Worm (Caenorhabditis elegans): ENCODE measurements around the gene slc-36.5.

Gene slc-36.5

ce11 chrII:6836762-6837566 is 39.9 kb downstream of the slc-36.5 start:
- TF ChIP-seq pha-4 (tag; optimal IDR thresholded peaks at IDR 0.05) (peak; percentile 61), blmp-1 (tag; optimal IDR thresholded peaks at IDR 0.05) (peak; percentile 9), lin-32 (GFP tag; optimal IDR thresholded peaks at IDR 0.05) (peak; percentile 2), mab-5 (tag; optimal IDR thresholded peaks at IDR 0.05) (no peak)

DNA sequence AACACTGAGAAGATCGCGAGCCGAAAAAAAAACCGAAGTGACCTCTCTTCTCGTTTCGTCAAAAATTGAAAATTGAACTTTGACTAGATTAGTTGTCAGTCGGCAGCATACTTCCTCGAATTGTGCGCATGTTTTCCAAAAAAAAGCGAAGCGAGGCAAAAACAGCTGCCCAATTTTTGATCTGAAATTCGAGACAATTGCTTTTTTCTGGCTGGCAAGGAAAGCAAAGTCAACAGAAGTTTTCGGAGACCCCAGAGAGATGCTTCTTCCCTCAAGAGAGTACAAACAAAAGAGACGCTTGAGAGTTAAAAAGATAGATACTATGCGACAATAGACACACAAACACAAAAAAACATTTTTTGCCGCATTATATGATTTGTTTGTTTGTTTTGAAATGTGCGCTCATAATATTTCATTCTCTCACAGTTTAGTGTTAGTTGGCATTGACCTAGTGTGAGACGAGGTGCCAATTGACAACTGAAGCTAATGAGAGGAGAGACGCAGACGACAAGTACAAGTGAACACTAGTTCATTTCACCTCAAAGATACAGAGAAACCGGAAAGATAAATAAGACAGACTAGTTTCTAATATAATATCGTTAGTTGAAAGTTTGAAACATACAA is 40.8 kb downstream of the slc-36.5 start:
- TF ChIP-seq mab-5 (tag; optimal IDR thresholded peaks at IDR 0.05): no peak
- TF ChIP-seq lin-32 (GFP tag; optimal IDR thresholded peaks at IDR 0.05): no peak
- TF ChIP-seq sptf-1 (tag; optimal IDR thresholded peaks at IDR 0.05): no peak
- peak; percentile 9 for TF ChIP-seq lsy-2 (tag; optimal IDR thresholded peaks at IDR 0.05)
- no peak for TF ChIP-seq sem-2 (GFP tag; optimal IDR thresholded peaks at IDR 0.05)
- no peak for TF ChIP-seq nhr-237 (tag; optimal IDR thresholded peaks at IDR 0.05)
- TF ChIP-seq mls-2 (tag; optimal IDR thresholded peaks at IDR 0.05): no peak
- no peak for TF ChIP-seq elt-1 (tag; optimal IDR thresholded peaks at IDR 0.05; ENCODE audit: borderline replicate concordance, insufficient read depth)
- peak; percentile 33 for TF ChIP-seq hlh-1 (tag; optimal IDR thresholded peaks at IDR 0.05)
- TF ChIP-seq cnd-1 (tag; optimal IDR thresholded peaks at IDR 0.05): no peak
- no peak for TF ChIP-seq nhr-2 (tag; optimal IDR thresholded peaks at IDR 0.05)
- TF ChIP-seq lin-13 (tag; optimal IDR thresholded peaks at IDR 0.05): no peak
- TF ChIP-seq M03D4.4 (tag; optimal IDR thresholded peaks at IDR 0.05): no peak
- TF ChIP-seq ceh-43 (GFP tag; optimal IDR thresholded peaks at IDR 0.05): no peak
- TF ChIP-seq zip-8 (tag; optimal IDR thresholded peaks at IDR 0.05): no peak
- no peak for TF ChIP-seq nhr-28 (tag; optimal IDR thresholded peaks at IDR 0.05)
- TF ChIP-seq unc-39 (tag; optimal IDR thresholded peaks at IDR 0.05): no peak
- TF ChIP-seq tbx-8 (GFP tag; optimal IDR thresholded peaks at IDR 0.05): no peak
- peak; percentile 27 for TF ChIP-seq pha-4 (tag; optimal IDR thresholded peaks at IDR 0.05)
- no peak for TF ChIP-seq ceh-39 (tag; optimal IDR thresholded peaks at IDR 0.05)
- no peak for TF ChIP-seq flh-1 (GFP tag; optimal IDR thresholded peaks at IDR 0.05)
- no peak for TF ChIP-seq mep-1 (tag; optimal IDR thresholded peaks at IDR 0.05)
- TF ChIP-seq ces-1 (GFP tag; optimal IDR thresholded peaks at IDR 0.05): peak; percentile 43
- TF ChIP-seq ceh-83 (GFP tag; optimal IDR thresholded peaks at IDR 0.05): no peak
- no peak for TF ChIP-seq elt-3 (tag; optimal IDR thresholded peaks at IDR 0.05)
- no peak for TF ChIP-seq unc-120 (tag; optimal IDR thresholded peaks at IDR 0.05; ENCODE audit: poor library complexity, severe bottlenecking)
- TF ChIP-seq nhr-12 (tag; optimal IDR thresholded peaks at IDR 0.05): no peak
- no peak for TF ChIP-seq ztf-11 (tag; optimal IDR thresholded peaks at IDR 0.05)
- TF ChIP-seq ham-2 (GFP tag; optimal IDR thresholded peaks at IDR 0.05): no peak
- peak; percentile 55 for TF ChIP-seq unc-62 (GFP tag; optimal IDR thresholded peaks at IDR 0.05)
- TF ChIP-seq blmp-1 (tag; optimal IDR thresholded peaks at IDR 0.05): no peak
- no peak for TF ChIP-seq snpc-4 (tag; optimal IDR thresholded peaks at IDR 0.05)
- no peak for TF ChIP-seq drap-1 (GFP tag; optimal IDR thresholded peaks at IDR 0.05)
- no peak for TF ChIP-seq nhr-76 (tag; optimal IDR thresholded peaks at IDR 0.05)

ce11 chrII:6835500-6835899 is 41.4 kb downstream of the slc-36.5 start:
- no peak for TF ChIP-seq sptf-1 (tag; optimal IDR thresholded peaks at IDR 0.05)
- TF ChIP-seq ceh-39 (tag; optimal IDR thresholded peaks at IDR 0.05): peak; percentile 24
- no peak for TF ChIP-seq nhr-12 (tag; optimal IDR thresholded peaks at IDR 0.05)
- no peak for TF ChIP-seq nhr-237 (tag; optimal IDR thresholded peaks at IDR 0.05)
- no peak for TF ChIP-seq cnd-1 (tag; optimal IDR thresholded peaks at IDR 0.05)
- no peak for TF ChIP-seq pha-4 (tag; optimal IDR thresholded peaks at IDR 0.05)
- no peak for TF ChIP-seq ceh-43 (GFP tag; optimal IDR thresholded peaks at IDR 0.05)
- TF ChIP-seq elt-3 (tag; optimal IDR thresholded peaks at IDR 0.05): no peak
- no peak for TF ChIP-seq elt-1 (tag; optimal IDR thresholded peaks at IDR 0.05; ENCODE audit: borderline replicate concordance, insufficient read depth)
- no peak for TF ChIP-seq tbx-8 (GFP tag; optimal IDR thresholded peaks at IDR 0.05)
- TF ChIP-seq lin-32 (GFP tag; optimal IDR thresholded peaks at IDR 0.05): no peak
- TF ChIP-seq mab-5 (tag; optimal IDR thresholded peaks at IDR 0.05): no peak
- TF ChIP-seq ztf-11 (tag; optimal IDR thresholded peaks at IDR 0.05): no peak
- no peak for TF ChIP-seq zip-8 (tag; optimal IDR thresholded peaks at IDR 0.05)
- TF ChIP-seq snpc-4 (tag; optimal IDR thresholded peaks at IDR 0.05): no peak
- TF ChIP-seq hlh-1 (tag; optimal IDR thresholded peaks at IDR 0.05): no peak
- TF ChIP-seq lin-13 (tag; optimal IDR thresholded peaks at IDR 0.05): no peak
- TF ChIP-seq nhr-2 (tag; optimal IDR thresholded peaks at IDR 0.05): peak; percentile 40
- no peak for TF ChIP-seq flh-1 (GFP tag; optimal IDR thresholded peaks at IDR 0.05)
- TF ChIP-seq blmp-1 (tag; optimal IDR thresholded peaks at IDR 0.05): no peak
- TF ChIP-seq nhr-28 (tag; optimal IDR thresholded peaks at IDR 0.05): no peak
- TF ChIP-seq lsy-2 (tag; optimal IDR thresholded peaks at IDR 0.05): no peak
- TF ChIP-seq mep-1 (tag; optimal IDR thresholded peaks at IDR 0.05): no peak
- TF ChIP-seq nhr-76 (tag; optimal IDR thresholded peaks at IDR 0.05): no peak
- no peak for TF ChIP-seq M03D4.4 (tag; optimal IDR thresholded peaks at IDR 0.05)
- TF ChIP-seq sem-2 (GFP tag; optimal IDR thresholded peaks at IDR 0.05): no peak
- peak; percentile 97 for TF ChIP-seq ces-1 (GFP tag; optimal IDR thresholded peaks at IDR 0.05)
- TF ChIP-seq unc-62 (GFP tag; optimal IDR thresholded peaks at IDR 0.05): peak; percentile 91
- TF ChIP-seq drap-1 (GFP tag; optimal IDR thresholded peaks at IDR 0.05): no peak
- TF ChIP-seq mls-2 (tag; optimal IDR thresholded peaks at IDR 0.05): no peak
- peak; percentile 35 for TF ChIP-seq ceh-83 (GFP tag; optimal IDR thresholded peaks at IDR 0.05)
- TF ChIP-seq bed-3 (GFP tag; optimal IDR thresholded peaks at IDR 0.05): no peak
- TF ChIP-seq unc-39 (tag; optimal IDR thresholded peaks at IDR 0.05): no peak
- TF ChIP-seq unc-120 (tag; optimal IDR thresholded peaks at IDR 0.05; ENCODE audit: poor library complexity, severe bottlenecking): no peak
- TF ChIP-seq ham-2 (GFP tag; optimal IDR thresholded peaks at IDR 0.05): no peak
